Fruit fly (Drosophila melanogaster) whole organism: Measurements from ENCODE around the gene CG10561.

Experiments
- CG8478 ChIP-seq: fragments of >200 bp; optimal IDR thresholded peaks from 2 replicates; lab custom pipeline; 2018; ENCODE audit warnings: inconsistent platforms
- EcR ChIP-seq, 2 experiments: fragments of >200 bp; optimal IDR thresholded peaks; 2 replicates each; lab custom pipeline; 2017; ENCODE audit warnings: missing biosample characterization in 2 of 2, missing genetic modification characterization in 2 of 2, missing genetic modification reagents in 2 of 2
- pan ChIP-seq: fragments of >200 bp; optimal IDR thresholded peaks from 2 replicates; lab custom pipeline; 2017
- usp ChIP-seq: fragments of >200 bp; optimal IDR thresholded peaks from 2 replicates; lab custom pipeline; 2017; ENCODE audit warnings: missing biosample characterization, missing genetic modification characterization, mixed read lengths

DNA sequence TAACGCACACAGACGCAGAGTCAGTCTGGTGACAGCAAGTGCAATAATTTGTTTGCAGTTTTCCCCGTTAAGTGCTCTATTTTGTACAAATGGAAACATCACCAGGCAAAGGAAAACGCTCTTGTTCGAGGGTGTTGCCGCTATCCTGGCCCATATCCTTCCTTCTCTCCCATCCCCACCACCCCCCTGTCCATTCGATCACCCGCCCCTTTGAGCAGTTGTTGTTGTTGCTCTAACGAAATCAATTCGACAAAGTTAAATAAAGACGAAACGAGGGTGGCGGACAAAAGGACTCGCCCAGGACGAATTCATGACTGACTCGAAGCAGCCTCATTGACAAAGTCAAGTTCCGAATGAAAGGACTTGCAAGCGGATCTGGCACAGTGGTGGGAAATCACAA is 24.8 kb upstream of the CG10561 start:
- TF ChIP-seq EcR (GFP tag; optimal IDR thresholded peaks at IDR 0.05; lab: Kevin White, UChicago) (no peak), pan (lab: Kevin White, UChicago) (no peak), CG8478 (lab: Kevin White, UChicago) (no peak), usp (GFP tag; lab: Kevin White, UChicago) (no peak)
